Worm (Caenorhabditis elegans) whole organism, L3 larva: ENCODE data around the gene sta-1.
"Not testable (repeated sequence)": the region's sequence is repeated elsewhere in the genome, so short reads cannot be mapped to it uniquely, and the experiment has no call there.

Experiments
- nhr-23 ChIP-seq: fragments of 150-350 bp; optimal IDR thresholded peaks from 2 replicates; lab custom pipeline; 2014; ENCODE audit warnings: missing biosample characterization, missing genetic modification reagents, missing genetic modification characterization
- snpc-4 ChIP-seq: fragments of 150-350 bp; optimal IDR thresholded peaks from 2 replicates; lab custom pipeline; 2014; ENCODE audit warnings: missing biosample characterization, missing genetic modification characterization

DNA sequence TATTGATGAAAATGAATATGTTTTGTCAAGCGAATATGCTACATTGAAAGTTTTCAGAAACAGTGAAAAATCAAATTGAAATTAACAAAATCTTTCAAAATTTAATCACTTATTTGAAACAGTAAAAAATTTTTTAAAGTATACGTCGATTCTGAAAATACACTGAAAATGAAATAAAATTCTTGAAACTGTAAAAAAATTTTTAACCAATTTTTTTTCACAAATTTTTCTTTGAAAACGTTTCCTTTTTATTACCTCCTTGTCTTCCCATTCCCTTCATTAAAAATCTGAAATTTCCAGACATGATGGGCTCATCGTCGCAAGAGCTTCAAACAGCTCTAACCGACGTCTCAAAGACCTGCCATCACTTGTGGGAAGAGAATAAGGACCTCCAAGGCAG, at the start of gene sta-1:
- TF ChIP-seq snpc-4 (tag; lab: Kevin White, UChicago); nhr-23: not testable (repeated sequence)
